Fruit fly (Drosophila melanogaster) S2 (cell line): ENCODE data around the gene CG5388.
A peak's percentile ranks its signal among the peaks of the same experiment; 100 is the strongest.
"Not testable (repeated sequence)": the region's sequence is repeated elsewhere in the genome, so short reads cannot be mapped to it uniquely, and the experiment has no call there.

ENCODE experiments used
- CG8478 ChIP-seq: fragments of >200 bp; optimal IDR thresholded peaks from 2 replicates; lab custom pipeline; 2018
- CTCF ChIP-seq, 2 experiments: fragments of >200 bp; optimal IDR thresholded peaks; 2 replicates each; lab custom pipeline; 2018

Gene CG5388

dm6 chr3R:22356464-22357410 is 16.6 kb upstream of the CG5388 start, which contains the start of gene Sar1:
TSS of gene Sar1 (plus strand) at chr3R:22356685.
- peak; percentile 72 to 77 for TF ChIP-seq CTCF (optimal IDR thresholded peaks at IDR 0.05; lab: Kevin White, UChicago)
- TF ChIP-seq CG8478 (lab: Kevin White, UChicago), result no peak

DNA sequence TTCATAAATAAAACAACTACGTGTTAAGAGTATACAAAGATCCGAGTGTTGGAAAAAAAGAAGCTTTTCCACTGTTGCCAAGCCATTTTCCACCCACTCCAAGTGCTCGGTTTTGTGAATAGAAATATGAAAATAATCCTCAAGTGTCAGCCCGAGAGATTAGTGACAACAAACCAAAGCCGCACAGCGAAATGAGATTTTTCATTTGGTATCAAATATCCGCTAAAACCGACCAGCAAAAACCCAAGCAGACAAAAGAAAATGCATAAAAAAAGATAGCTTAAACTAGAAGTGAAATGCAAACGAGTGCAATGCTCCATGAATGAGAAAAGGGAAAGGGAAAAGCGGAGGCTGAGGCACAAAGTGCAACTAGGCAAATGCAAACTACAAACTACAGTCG is 11.3 kb upstream of the CG5388 start, which contains the start of gene rdhB:
TSS of gene rdhB (plus strand) at position 301 of the 400 bp plus-strand sequence.
- TF ChIP-seq CTCF (optimal IDR thresholded peaks at IDR 0.05; lab: Kevin White, UChicago) (no peak), CG8478 (lab: Kevin White, UChicago) (no peak)

- TF ChIP-seq CTCF (optimal IDR thresholded peaks at IDR 0.05; lab: Kevin White, UChicago), result no peak
- TF ChIP-seq CG8478 (lab: Kevin White, UChicago), result no peak
Observed at dm6 chr3R:22342708-22343107, 2.6 kb upstream of the CG5388 start.

DNA sequence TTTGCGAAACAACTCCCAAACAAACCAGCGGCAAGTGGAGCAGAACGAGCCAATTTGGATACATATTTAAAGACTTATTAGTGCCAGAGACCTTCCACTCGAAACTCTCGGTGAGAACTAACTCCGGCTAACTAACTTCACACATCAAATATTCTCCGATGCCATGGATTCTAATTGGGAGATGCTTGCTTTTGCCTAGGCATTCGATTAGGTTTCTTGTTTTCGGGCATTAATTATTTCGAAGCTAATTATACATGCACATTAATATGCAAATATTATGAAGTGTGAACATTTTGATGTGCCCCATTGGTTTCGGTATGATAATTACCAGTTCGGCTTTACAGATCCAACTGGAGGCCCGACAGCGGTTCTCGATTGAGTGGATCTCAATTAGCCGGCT is 2.0 kb upstream of the CG5388 start, which contains the start of gene CG5386:
TSS of gene CG5386 (minus strand) at position 101 of the 400 bp plus-strand sequence.
- no peak for TF ChIP-seq CG8478 (lab: Kevin White, UChicago)
- TF ChIP-seq CTCF (optimal IDR thresholded peaks at IDR 0.05; lab: Kevin White, UChicago), result no peak

DNA sequence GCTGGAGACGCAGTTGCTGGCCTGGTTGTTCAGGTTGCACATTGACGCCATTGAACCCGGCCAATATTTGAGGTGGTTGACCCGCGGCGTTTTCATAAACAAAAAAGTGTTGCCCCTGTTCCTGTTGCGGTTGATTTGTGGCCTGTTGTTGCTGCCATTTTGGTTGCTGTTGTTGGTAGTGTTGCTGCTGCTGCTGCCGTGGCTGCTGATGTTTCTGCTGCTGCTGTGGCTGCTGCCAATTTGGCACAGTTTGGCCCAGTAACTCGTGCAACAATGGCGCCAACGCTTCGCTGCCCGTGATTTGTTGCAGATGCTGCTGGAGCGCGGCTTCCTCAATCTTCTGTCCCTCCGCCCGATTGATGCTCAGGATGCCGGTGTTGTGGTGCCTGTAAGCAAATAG is 1.5 kb upstream of the CG5388 start:
- no peak for TF ChIP-seq CG8478 (lab: Kevin White, UChicago)
- TF ChIP-seq CTCF (optimal IDR thresholded peaks at IDR 0.05; lab: Kevin White, UChicago), result no peak

- TF ChIP-seq CG8478 (lab: Kevin White, UChicago) (no peak), CTCF (optimal IDR thresholded peaks at IDR 0.05; lab: Kevin White, UChicago) (no peak)
Observed at dm6 chr3R:22339510-22339909, 597 bp downstream of the CG5388 start.

dm6 chr3R:22334050-22334449 is 6.1 kb downstream of the CG5388 start, which contains the start of gene CG5391:
TSS of gene CG5391 (minus strand) at chr3R:22334150.
- TF ChIP-seq CG8478 (lab: Kevin White, UChicago) (no peak), CTCF (optimal IDR thresholded peaks at IDR 0.05; lab: Kevin White, UChicago) (no peak)

dm6 chr3R:22331691-22332090 is 8.4 kb downstream of the CG5388 start, which contains the start of gene CG13862:
TSS of gene CG13862 (plus strand) at chr3R:22331991.
- no peak for TF ChIP-seq CTCF (optimal IDR thresholded peaks at IDR 0.05; lab: Kevin White, UChicago)
- no peak for TF ChIP-seq CG8478 (lab: Kevin White, UChicago)

dm6 chr3R:22330512-22331119 is 9.5 kb downstream of the CG5388 start, which contains the start of gene CG33721:
TSS of gene CG33721 (plus strand) at chr3R:22331069.
- no peak for TF ChIP-seq CTCF (optimal IDR thresholded peaks at IDR 0.05; lab: Kevin White, UChicago)
- no peak for TF ChIP-seq CG8478 (lab: Kevin White, UChicago)

dm6 chr3R:22328665-22329350 is 11.3 kb downstream of the CG5388 start, which contains the start of gene CG7080:
TSS of gene CG7080 (plus strand) at chr3R:22329300.
- TF ChIP-seq CTCF (optimal IDR thresholded peaks at IDR 0.05; lab: Kevin White, UChicago), result no peak
- no peak for TF ChIP-seq CG8478 (lab: Kevin White, UChicago)

- TF ChIP-seq CG8478 (lab: Kevin White, UChicago), result no peak
- TF ChIP-seq CTCF (optimal IDR thresholded peaks at IDR 0.05; lab: Kevin White, UChicago), result no peak
Observed at dm6 chr3R:22324736-22325135, 15.4 kb downstream of the CG5388 start.

dm6 chr3R:22323994-22324393 is 16.1 kb downstream of the CG5388 start, which contains the start of gene CG34377:
TSS of gene CG34377 (minus strand) at chr3R:22324094.
- TF ChIP-seq CTCF (optimal IDR thresholded peaks at IDR 0.05; lab: Kevin White, UChicago) (no peak), CG8478 (lab: Kevin White, UChicago) (no peak)

DNA sequence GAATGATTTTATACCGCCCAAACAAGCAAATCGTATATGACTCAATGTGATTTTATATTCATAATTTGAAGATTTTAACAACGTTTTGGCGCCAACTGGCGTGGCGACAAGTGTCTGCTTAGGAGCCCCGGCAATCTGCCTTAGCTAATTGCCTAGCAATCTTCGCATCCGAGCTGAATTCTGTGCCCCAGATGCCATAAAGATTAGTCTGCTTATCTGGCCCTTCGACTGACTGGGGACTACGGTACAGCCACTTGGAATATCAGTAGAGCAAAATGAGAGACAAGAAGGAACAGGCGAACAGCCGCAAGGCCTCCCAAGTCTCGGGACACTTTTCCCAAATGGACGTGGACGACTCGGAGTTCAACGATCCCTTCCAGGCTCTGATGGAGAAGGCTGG is 40.0 kb downstream of the CG5388 start:
- no peak for TF ChIP-seq CTCF (optimal IDR thresholded peaks at IDR 0.05; lab: Kevin White, UChicago)
- no peak for TF ChIP-seq CG8478 (lab: Kevin White, UChicago)

- TF ChIP-seq CTCF (optimal IDR thresholded peaks at IDR 0.05; lab: Kevin White, UChicago); CG8478 (lab: Kevin White, UChicago): not testable (repeated sequence)
Observed at dm6 chr3R:22298505-22298904, 41.6 kb downstream of the CG5388 start, which contains the start of gene CG7084. TSS of gene CG7084 (plus strand) at chr3R:22298805.
